Fruit fly (Drosophila melanogaster): ENCODE results near the gene CG12502.

CG12502 gene

DNA sequence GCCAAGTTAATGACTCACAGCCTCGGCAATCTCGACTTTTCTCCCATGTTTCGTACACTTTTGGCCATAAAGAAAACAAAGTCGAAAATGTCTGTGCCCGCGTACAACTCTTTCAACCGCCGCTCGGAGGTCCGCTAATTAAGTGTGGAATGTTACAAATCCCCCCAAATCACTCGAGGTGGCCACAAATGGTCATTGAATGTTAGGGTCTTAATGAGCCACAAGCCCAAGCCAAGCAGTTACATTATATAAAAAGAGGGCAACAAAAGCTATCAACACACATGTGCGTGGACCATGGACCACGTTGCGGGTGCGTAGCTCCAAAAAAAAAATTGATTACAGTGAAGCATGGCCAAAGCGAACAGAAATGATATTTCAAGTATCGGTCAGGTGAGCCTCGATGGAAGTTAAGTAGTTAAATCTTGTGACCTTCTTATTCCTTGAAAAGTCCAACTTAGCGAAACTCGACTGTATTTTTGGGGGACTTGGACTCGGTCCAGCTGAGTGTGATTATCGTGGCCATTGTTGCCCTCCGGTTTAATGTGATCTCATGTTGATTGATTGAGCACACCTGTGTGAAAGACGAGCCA lies 45.8 kb upstream of the CG12502 start (continued):
- TF ChIP-seq CG15479 (GFP tag; optimal IDR thresholded peaks at IDR 0.05) (no peak), gfzf (GFP tag; optimal IDR thresholded peaks at IDR 0.05) (no peak), CG10147 (GFP tag; optimal IDR thresholded peaks at IDR 0.05) (peak; percentile 69), CG7963 (GFP tag; IDR thresholded peaks at IDR 0.05; ENCODE audit: partially characterized antibody) (no peak), CG5245 (GFP tag; optimal IDR thresholded peaks at IDR 0.05) (peak; percentile 88), chinmo (GFP tag; IDR thresholded peaks at IDR 0.05; ENCODE audit: partially characterized antibody) (peak; percentile 51; the same call in 1 of the 4 replicates), run (tag; optimal IDR thresholded peaks at IDR 0.05) (peak; percentile 69), D19B (GFP tag; optimal IDR thresholded peaks at IDR 0.05) (peak; percentile 51), CG11504 (tag; optimal IDR thresholded peaks at IDR 0.05) (peak; percentile 90), CG34376 (GFP tag; optimal IDR thresholded peaks at IDR 0.05) (peak; percentile 56), disco-r (GFP tag; optimal IDR thresholded peaks at IDR 0.05) (peak; percentile 82), MTF-1 (GFP tag; optimal IDR thresholded peaks at IDR 0.05; ENCODE audit: borderline replicate concordance) (peak; percentile 79), Nf-YA (GFP tag; IDR thresholded peaks at IDR 0.05) (peak; percentile 87), eyg (GFP tag; optimal IDR thresholded peaks at IDR 0.05) (peak; percentile 84), dati (GFP tag; IDR thresholded peaks at IDR 0.05) (peak; percentile 82), CG11085 (GFP tag; IDR thresholded peaks at IDR 0.05) (peak; percentile 83), ind (GFP tag; optimal IDR thresholded peaks at IDR 0.05) (peak; percentile 92), lilli (GFP tag; optimal IDR thresholded peaks at IDR 0.05) (peak; percentile 88), her (GFP tag; optimal IDR thresholded peaks at IDR 0.05) (peak; percentile 90), Spps (tag; optimal IDR thresholded peaks at IDR 0.05) (peak; percentile 45), scrt (GFP tag; optimal IDR thresholded peaks at IDR 0.05) (peak; percentile 80), shn (GFP tag; optimal IDR thresholded peaks at IDR 0.05) (peak; percentile 69), dysf (GFP tag; IDR thresholded peaks at IDR 0.05) (peak; percentile 95), CG6272 (GFP tag; IDR thresholded peaks at IDR 0.05) (peak; percentile 86), CG9609 (GFP tag; optimal IDR thresholded peaks at IDR 0.05) (peak; percentile 84), maf-S (GFP tag; optimal IDR thresholded peaks at IDR 0.05) (peak; percentile 83), CG10543 (GFP tag; optimal IDR thresholded peaks at IDR 0.05) (peak; percentile 82), br (optimal IDR thresholded peaks at IDR 0.05) (no peak), nerfin-2 (GFP tag; IDR thresholded peaks at IDR 0.05; ENCODE audit: partially characterized antibody) (no peak), Drgx (GFP tag; IDR thresholded peaks at IDR 0.05) (peak; percentile 70), CG17829 (tag; optimal IDR thresholded peaks at IDR 0.05) (peak; percentile 80), CG7987 (GFP tag; optimal IDR thresholded peaks at IDR 0.05) (peak; percentile 38), Stat92E (GFP tag; optimal IDR thresholded peaks at IDR 0.05) (no peak), CG10462 (GFP tag; optimal IDR thresholded peaks at IDR 0.05) (peak; percentile 75), CG3838 (GFP tag; optimal IDR thresholded peaks at IDR 0.05) (peak; percentile 66), CG3726 (GFP tag; IDR thresholded peaks at IDR 0.05) (peak; percentile 87), CG17912 (GFP tag; optimal IDR thresholded peaks at IDR 0.05) (peak; percentile 67), dmrt99B (tag; optimal IDR thresholded peaks at IDR 0.05) (peak; percentile 92), crol (GFP tag; IDR thresholded peaks at IDR 0.05) (peak; percentile 35; the same call in 1 of the 2 replicates), CG6813 (GFP tag; optimal IDR thresholded peaks at IDR 0.05) (peak; percentile 82), CG9876 (GFP tag; optimal IDR thresholded peaks at IDR 0.05) (peak; percentile 69), Fer1 (GFP tag; optimal IDR thresholded peaks at IDR 0.05) (peak; percentile 89), B-H1 (GFP tag; IDR thresholded peaks at IDR 0.05) (peak; percentile 92), gro (GFP tag; optimal IDR thresholded peaks at IDR 0.05) (peak; percentile 93), CG12942 (GFP tag; optimal IDR thresholded peaks at IDR 0.05) (peak; percentile 84), CG10321 (GFP tag; IDR thresholded peaks at IDR 0.05) (peak; percentile 74), CG10959 (GFP tag; IDR thresholded peaks at IDR 0.05) (peak; percentile 57; the same call in 1 of the 2 replicates), Hmx (GFP tag; optimal IDR thresholded peaks at IDR 0.05) (peak; percentile 21), jigr1 (GFP tag; IDR thresholded peaks at IDR 0.05) (peak; percentile 81), repo (GFP tag; optimal IDR thresholded peaks at IDR 0.05) (peak; percentile 84)
